Fruit fly (Drosophila melanogaster) whole organism, embryonic: ENCODE measurements around the gene dysc.
A peak's percentile ranks its signal among the peaks of the same experiment; 100 is the strongest.

Experiments
- Atf-2 ChIP-seq: fragments of 200-800 bp; sonication (Bioruptor generic); optimal IDR thresholded peaks from 2 replicates; lab custom pipeline; 2016; ENCODE audit warnings: missing biosample characterization, missing genetic modification characterization
- CG11085 ChIP-seq: fragments of 200-800 bp; sonication (Bioruptor generic); IDR thresholded peaks from 2 replicates; pipeline ENCODE4 v1.3.6; 2022; ENCODE audit warnings: missing biosample characterization, missing genetic modification characterization
- CG13624 ChIP-seq: fragments of 200-800 bp; sonication (Bioruptor generic); optimal IDR thresholded peaks from 2 replicates; lab custom pipeline; 2016; ENCODE audit warnings: missing biosample characterization, missing genetic modification characterization
- CG13894 ChIP-seq: fragments of 200-800 bp; sonication (Bioruptor generic); optimal IDR thresholded peaks from 3 replicates; lab custom pipeline; 2018; ENCODE audit warnings: missing biosample characterization, mild to moderate bottlenecking, missing genetic modification characterization, moderate library complexity
- CG14441 ChIP-seq: fragments of 200-800 bp; sonication (Bioruptor generic); IDR thresholded peaks from 2 replicates; pipeline ENCODE4 v1.3.6; 2022; ENCODE audit warnings: missing biosample characterization, missing genetic modification characterization
- CG14860 ChIP-seq: fragments of 200-800 bp; sonication (Bioruptor generic); IDR thresholded peaks from 3 replicates; pipeline ENCODE4 v1.3.6; 2022; ENCODE audit warnings: missing biosample characterization, missing genetic modification characterization; ENCODE audit not compliant: partially characterized antibody
- CG16863 ChIP-seq: fragments of 200-800 bp; sonication (Bioruptor generic); optimal IDR thresholded peaks from 3 replicates; lab custom pipeline; 2016; ENCODE audit warnings: missing biosample characterization, missing genetic modification characterization
- CG17186 ChIP-seq: fragments of 200-800 bp; sonication (Bioruptor generic); optimal IDR thresholded peaks from 3 replicates; lab custom pipeline; 2017; ENCODE audit warnings: missing biosample characterization, missing genetic modification reagents, missing genetic modification characterization
- CG17361 ChIP-seq: fragments of 200-800 bp; sonication (Bioruptor generic); IDR thresholded peaks from 3 replicates; pipeline ENCODE4 v1.3.6; 2022; ENCODE audit warnings: missing biosample characterization, missing genetic modification characterization
- CG17802 ChIP-seq: fragments of 200-800 bp; sonication (Bioruptor generic); optimal IDR thresholded peaks from 2 replicates; lab custom pipeline; 2018; ENCODE audit warnings: missing biosample characterization, mild to moderate bottlenecking, missing genetic modification characterization, moderate library complexity
- CG18011 ChIP-seq: fragments of 200-800 bp; sonication (Bioruptor generic); optimal IDR thresholded peaks from 2 replicates; lab custom pipeline; 2017; ENCODE audit warnings: missing biosample characterization, missing genetic modification characterization, mild to moderate bottlenecking, moderate library complexity, missing genotype
- CG18476 ChIP-seq: fragments of 200-800 bp; sonication (Bioruptor generic); optimal IDR thresholded peaks from 2 replicates; lab custom pipeline; 2016; ENCODE audit warnings: missing biosample characterization, mild to moderate bottlenecking, missing genetic modification characterization
- CG18764 ChIP-seq: fragments of 200-800 bp; sonication (Bioruptor generic); optimal IDR thresholded peaks from 3 replicates; lab custom pipeline; 2016; ENCODE audit warnings: missing biosample characterization, missing genetic modification characterization
- CG32767 ChIP-seq: fragments of 200-800 bp; sonication (Bioruptor generic); IDR thresholded peaks from 2 replicates; pipeline ENCODE4 v1.3.6; 2022; ENCODE audit warnings: missing biosample characterization, missing genetic modification characterization
- CG32772 ChIP-seq: fragments of 200-800 bp; sonication (Bioruptor generic); IDR thresholded peaks from 2 replicates; pipeline ENCODE4 v1.3.6; 2022; ENCODE audit warnings: missing biosample characterization, missing genetic modification characterization
- CG3838 ChIP-seq: fragments of 200-800 bp; sonication (Bioruptor generic); optimal IDR thresholded peaks from 3 replicates; lab custom pipeline; 2016; ENCODE audit warnings: missing biosample characterization, missing genetic modification characterization
- CG43689 ChIP-seq: fragments of 200-800 bp; sonication (Bioruptor generic); IDR thresholded peaks from 2 replicates; pipeline ENCODE4 v1.3.6; 2022; ENCODE audit warnings: missing biosample characterization, missing genetic modification characterization
- CG6175 ChIP-seq: fragments of 200-800 bp; sonication (Bioruptor generic); IDR thresholded peaks from 3 replicates; pipeline ENCODE4 v1.3.6; 2022; ENCODE audit warnings: missing biosample characterization, missing genetic modification characterization
- CG6689 ChIP-seq: fragments of 200-800 bp; sonication (Bioruptor generic); IDR thresholded peaks from 2 replicates; pipeline ENCODE4 v1.3.6; 2022; ENCODE audit warnings: missing biosample characterization, missing genetic modification characterization
- CG8478 ChIP-seq: fragments of >200 bp; optimal IDR thresholded peaks from 2 replicates; lab custom pipeline; 2018
- CG8765 ChIP-seq: fragments of 200-800 bp; sonication (Bioruptor generic); IDR thresholded peaks from 2 replicates; pipeline ENCODE4 v1.3.6; 2022; ENCODE audit warnings: missing biosample characterization, missing genetic modification characterization
- CG8924 ChIP-seq: fragments of 200-800 bp; optimal IDR thresholded peaks from 3 replicates; lab custom pipeline; 2019; ENCODE audit warnings: missing biosample characterization, mild to moderate bottlenecking, missing genetic modification characterization, moderate library complexity
- CG9797 ChIP-seq: fragments of 200-800 bp; sonication (Bioruptor generic); optimal IDR thresholded peaks from 3 replicates; lab custom pipeline; 2018; ENCODE audit warnings: missing biosample characterization, mild to moderate bottlenecking, missing genetic modification characterization
- CG9817 ChIP-seq: fragments of 200-800 bp; sonication (Bioruptor generic); optimal IDR thresholded peaks from 2 replicates; lab custom pipeline; 2018; ENCODE audit warnings: missing biosample characterization, mild to moderate bottlenecking, missing genetic modification characterization, moderate library complexity
- CkIIα-i1 ChIP-seq: fragments of 200-800 bp; sonication (Bioruptor generic); IDR thresholded peaks from 2 replicates; pipeline ENCODE4 v1.3.6; 2022; ENCODE audit warnings: missing biosample characterization, missing genetic modification characterization
- Eip74EF ChIP-seq, 2 experiments: fragments of 200-800 bp in 1 of 2; fragments of >200 bp in 1 of 2; sonication (Bioruptor generic) in 1 of 2; optimal IDR thresholded peaks; 2 replicates each; lab custom pipeline; 2017 to 2019; ENCODE audit warnings: missing biosample characterization in 2 of 2, missing genetic modification characterization in 2 of 2, mild to moderate bottlenecking in 1 of 2, moderate library complexity in 1 of 2
- Ets65A ChIP-seq: fragments of 200-800 bp; sonication (Bioruptor generic); peaks from one replicate; lab custom pipeline; 2016; ENCODE audit warnings: missing biosample characterization, missing genetic modification characterization
- HLH4C ChIP-seq: fragments of 200-800 bp; sonication (Bioruptor generic); IDR thresholded peaks from 3 replicates; pipeline ENCODE4 v1.3.6; 2022; ENCODE audit warnings: missing biosample characterization, missing genetic modification characterization; ENCODE audit not compliant: partially characterized antibody
- Hsf ChIP-seq: fragments of 200-800 bp; sonication (Bioruptor generic); optimal IDR thresholded peaks from 3 replicates; lab custom pipeline; 2016; ENCODE audit warnings: missing biosample characterization, missing genetic modification characterization
- MESR4 ChIP-seq: fragments of 200-800 bp; sonication (Bioruptor generic); optimal IDR thresholded peaks from 2 replicates; lab custom pipeline; 2018; ENCODE audit warnings: missing biosample characterization, mild to moderate bottlenecking, missing genetic modification characterization, moderate library complexity
- PHDP ChIP-seq: fragments of 200-800 bp; sonication (Bioruptor generic); optimal IDR thresholded peaks from 3 replicates; lab custom pipeline; 2018; ENCODE audit warnings: missing biosample characterization, mild to moderate bottlenecking, missing genetic modification characterization, moderate library complexity
- Side ChIP-seq: fragments of 200-800 bp; sonication (Bioruptor generic); optimal IDR thresholded peaks from 2 replicates; lab custom pipeline; 2016; ENCODE audit warnings: missing biosample characterization, missing genetic modification characterization
- Sox100B ChIP-seq: fragments of 200-800 bp; sonication (Bioruptor generic); optimal IDR thresholded peaks from 3 replicates; lab custom pipeline; 2018; ENCODE audit warnings: missing biosample characterization, mild to moderate bottlenecking, missing genetic modification characterization
- Sry-β ChIP-seq: fragments of 200-800 bp; sonication (Bioruptor generic); optimal IDR thresholded peaks from 2 replicates; lab custom pipeline; 2018; ENCODE audit warnings: missing biosample characterization, mild to moderate bottlenecking, missing genetic modification characterization, moderate library complexity
- Usf ChIP-seq: fragments of 200-800 bp; sonication (Bioruptor generic); optimal IDR thresholded peaks from 2 replicates; lab custom pipeline; 2017; ENCODE audit warnings: missing genotype, missing biosample characterization, missing genetic modification characterization
- cato ChIP-seq: fragments of 200-800 bp; sonication (Bioruptor generic); optimal IDR thresholded peaks from 2 replicates; lab custom pipeline; 2016; ENCODE audit warnings: missing biosample characterization, missing genetic modification characterization, borderline replicate concordance
- ems ChIP-seq: fragments of 200-800 bp; sonication (Bioruptor generic); optimal IDR thresholded peaks from 3 replicates; lab custom pipeline; 2016; ENCODE audit warnings: missing biosample characterization, missing genetic modification characterization
- eve ChIP-seq, 2 experiments: fragments of >200 bp; optimal IDR thresholded peaks; 2 replicates each; lab custom pipeline; 2017; ENCODE audit warnings: missing biosample characterization in 2 of 2, missing genetic modification characterization in 2 of 2
- eyg ChIP-seq: fragments of 200-800 bp; sonication (Bioruptor generic); optimal IDR thresholded peaks from 3 replicates; lab custom pipeline; 2016; ENCODE audit warnings: missing biosample characterization, missing genetic modification characterization
- gce ChIP-seq: fragments of 200-800 bp; sonication (Bioruptor generic); IDR thresholded peaks from 3 replicates; pipeline ENCODE4 v1.3.6; 2022; ENCODE audit warnings: missing biosample characterization, missing genetic modification characterization
- kay ChIP-seq: fragments of 200-800 bp; sonication (Bioruptor generic); optimal IDR thresholded peaks from 2 replicates; lab custom pipeline; 2016; ENCODE audit warnings: missing biosample characterization, missing genetic modification characterization
- knrl ChIP-seq: fragments of 200-800 bp; sonication (Bioruptor generic); IDR thresholded peaks from 3 replicates; pipeline ENCODE4 v1.3.6; 2022; ENCODE audit warnings: missing biosample characterization, missing genetic modification characterization; ENCODE audit not compliant: partially characterized antibody
- pfk ChIP-seq: fragments of 200-800 bp; sonication (Bioruptor generic); optimal IDR thresholded peaks from 2 replicates; lab custom pipeline; 2018; ENCODE audit warnings: missing biosample characterization, mild to moderate bottlenecking, missing genetic modification characterization, moderate library complexity
- phol ChIP-seq: fragments of 200-800 bp; sonication (Bioruptor generic); optimal IDR thresholded peaks from 3 replicates; lab custom pipeline; 2018; ENCODE audit warnings: missing biosample characterization, mild to moderate bottlenecking, missing genetic modification characterization, moderate library complexity
- prd ChIP-seq, 3 experiments: fragments of >200 bp in 2 of 3; fragments of 200-800 bp in 1 of 3; sonication (Bioruptor generic) in 1 of 3; optimal IDR thresholded peaks in 2 of 3; IDR thresholded peaks in 1 of 3; 2 replicates in 2 of 3; 3 replicates in 1 of 3; pipeline versions ENCODE4 v1.3.6 to Lab custom; 2017 to 2022; ENCODE audit warnings: missing biosample characterization in 1 of 3, missing genetic modification characterization in 1 of 3
- scrt ChIP-seq: fragments of 200-800 bp; sonication (Bioruptor generic); optimal IDR thresholded peaks from 2 replicates; lab custom pipeline; 2018; ENCODE audit warnings: missing biosample characterization, mild to moderate bottlenecking, missing genetic modification characterization, moderate library complexity
- sens-2 ChIP-seq: fragments of 200-800 bp; sonication (Bioruptor generic); IDR thresholded peaks from 2 replicates; pipeline ENCODE4 v1.3.6; 2022; ENCODE audit warnings: missing biosample characterization, missing genetic modification characterization
- sob ChIP-seq: fragments of 200-800 bp; sonication (Bioruptor generic); IDR thresholded peaks from 2 replicates; pipeline ENCODE4 v1.3.6; 2022; ENCODE audit warnings: missing biosample characterization, missing genetic modification characterization
- stc ChIP-seq: fragments of 200-800 bp; sonication (Bioruptor generic); IDR thresholded peaks from 2 replicates; pipeline ENCODE4 v1.3.6; 2022; ENCODE audit warnings: missing biosample characterization, missing genetic modification characterization
- zen2 ChIP-seq: fragments of 200-800 bp; sonication (Bioruptor generic); IDR thresholded peaks from 3 replicates; pipeline ENCODE4 v1.3.6; 2022; ENCODE audit warnings: missing biosample characterization, missing genetic modification characterization; ENCODE audit not compliant: partially characterized antibody

dysc gene

DNA sequence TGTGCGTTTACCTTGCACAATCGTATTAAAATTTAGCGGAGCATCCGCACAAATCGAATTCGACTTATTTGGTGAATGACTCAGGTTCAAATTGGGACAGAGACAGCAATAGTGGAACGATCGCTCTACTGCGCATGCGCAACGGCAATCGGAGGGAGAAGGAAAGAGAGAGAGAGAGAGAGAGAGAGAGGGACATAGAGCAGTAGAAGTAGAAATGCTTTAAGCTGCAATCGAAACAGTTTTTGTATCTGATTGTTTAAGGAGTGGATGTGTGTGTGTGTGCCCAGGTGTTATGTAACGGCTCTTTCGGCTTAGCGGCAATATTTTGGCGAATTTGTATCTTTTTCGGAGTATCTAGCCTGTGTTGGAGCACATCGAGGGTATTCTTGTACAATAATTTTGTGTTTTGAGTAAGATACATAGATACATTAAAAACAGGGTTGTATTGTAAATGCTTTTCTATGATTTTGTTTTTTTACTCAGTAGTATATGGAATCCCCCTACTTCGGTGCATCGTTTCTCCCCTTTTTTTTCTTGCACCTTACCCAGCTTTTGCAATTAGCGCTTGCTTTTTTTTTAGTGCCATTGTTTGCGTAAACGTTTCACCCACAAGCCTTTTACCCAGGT, 46.5 kb upstream of the dysc start (continued):
- TF ChIP-seq Eip74EF (GFP tag; optimal IDR thresholded peaks at IDR 0.05; lab: Kevin White, UChicago) = no peak
- no peak for TF ChIP-seq Sox100B (GFP tag; lab: Kevin White, UChicago)
- TF ChIP-seq scrt (GFP tag; lab: Kevin White, UChicago) = no peak
- no peak for TF ChIP-seq CG6175 (GFP tag; lab: Robert Waterston, UW)
- TF ChIP-seq Usf = no peak
- no peak for TF ChIP-seq pfk (GFP tag; lab: Kevin White, UChicago)
- no peak for TF ChIP-seq CG13894
- no peak for TF ChIP-seq Sry-β
- no peak for TF ChIP-seq CG18011 (GFP tag; lab: Kevin White, UChicago)
- TF ChIP-seq CG3838 = no peak
- TF ChIP-seq CkIIα-i1 (GFP tag; lab: Robert Waterston, UW) = no peak
- no peak for TF ChIP-seq CG6689 (GFP tag; lab: Robert Waterston, UW)
- no peak for TF ChIP-seq sens-2 (GFP tag; lab: Robert Waterston, UW)
- TF ChIP-seq eve (GFP tag; optimal IDR thresholded peaks at IDR 0.05; lab: Kevin White, UChicago) = no peak
- no peak for TF ChIP-seq prd (optimal IDR thresholded peaks at IDR 0.05; lab: Kevin White, UChicago)
- TF ChIP-seq prd (GFP tag; IDR thresholded peaks at IDR 0.05; lab: Robert Waterston, UW) = 0 out of 3 replicates have a peak, but pooled peaks have one; percentile 50
- peak; percentile 8 for TF ChIP-seq Hsf (GFP tag; lab: Kevin White, UChicago)
- TF ChIP-seq knrl (GFP tag; lab: Robert Waterston, UW) = no peak
- TF ChIP-seq PHDP (tag; lab: Kevin White, UChicago) = no peak
- no peak for TF ChIP-seq CG18476 (GFP tag; lab: Kevin White, UChicago)
- peak; percentile 16 for TF ChIP-seq phol (tag; lab: Kevin White, UChicago)
- TF ChIP-seq HLH4C (GFP tag; lab: Robert Waterston, UW) = no peak
- TF ChIP-seq CG18764 (GFP tag; lab: Kevin White, UChicago) = no peak
- peak; percentile 56; the same call in 1 of the 2 replicates for TF ChIP-seq stc (GFP tag; lab: Robert Waterston, UW)
- TF ChIP-seq CG9797 (GFP tag; lab: Kevin White, UChicago) = no peak
- TF ChIP-seq Ets65A (GFP tag; lab: Kevin White, UChicago) = peak; percentile 79
- no peak for TF ChIP-seq gce (GFP tag; lab: Robert Waterston, UW)
- TF ChIP-seq CG8765 (GFP tag; lab: Robert Waterston, UW) = no peak
- TF ChIP-seq cato (GFP tag; lab: Kevin White, UChicago) = no peak
- no peak for TF ChIP-seq sob (GFP tag; lab: Robert Waterston, UW)
- no peak for TF ChIP-seq CG16863 (GFP tag; lab: Kevin White, UChicago)
- no peak for TF ChIP-seq CG14441 (GFP tag; lab: Robert Waterston, UW)
- no peak for TF ChIP-seq CG9817 (tag; lab: Kevin White, UChicago)
- TF ChIP-seq kay (GFP tag; lab: Kevin White, UChicago) = peak; percentile 77
- TF ChIP-seq CG17802 (tag; lab: Kevin White, UChicago) = no peak
- TF ChIP-seq CG8478 (lab: Kevin White, UChicago) = no peak
- TF ChIP-seq MESR4 (GFP tag; lab: Kevin White, UChicago) = no peak
- no peak for TF ChIP-seq CG14860
- no peak for TF ChIP-seq CG13624 (GFP tag; lab: Kevin White, UChicago)
- TF ChIP-seq CG11085 = no peak
- no peak for TF ChIP-seq CG8924 (tag; lab: Kevin White, UChicago)
- TF ChIP-seq CG32767 (GFP tag; lab: Robert Waterston, UW) = 0 out of 2 replicates have a peak, but pooled peaks have one; percentile 30
- no peak for TF ChIP-seq zen2 (GFP tag; lab: Robert Waterston, UW)
- no peak for TF ChIP-seq Side
- TF ChIP-seq ems (GFP tag; lab: Kevin White, UChicago) = no peak
- TF ChIP-seq Atf-2 (GFP tag; lab: Kevin White, UChicago) = no peak
- TF ChIP-seq CG43689 = no peak
- no peak for TF ChIP-seq CG17361
- no peak for TF ChIP-seq CG17186 (GFP tag; lab: Kevin White, UChicago)
- TF ChIP-seq eyg (GFP tag; lab: Kevin White, UChicago) = no peak
- TF ChIP-seq CG32772 = no peak
